Fruit fly (Drosophila melanogaster) whole organism, embryonic: ENCODE data around the gene eIF2alpha.

Experiments
- ATbp ChIP-seq: fragments of 200-800 bp; sonication (Bioruptor generic); optimal IDR thresholded peaks from 2 replicates; lab custom pipeline; 2017; ENCODE audit warnings: missing biosample characterization, mild to moderate bottlenecking, missing genetic modification characterization, missing genetic modification reagents
- B-H2 ChIP-seq: fragments of 200-800 bp; sonication (Bioruptor generic); optimal IDR thresholded peaks from 2 replicates; lab custom pipeline; 2018; ENCODE audit warnings: missing biosample characterization, mild to moderate bottlenecking, missing genetic modification characterization
- C15 ChIP-seq: fragments of 200-800 bp; sonication (Bioruptor generic); IDR thresholded peaks from 3 replicates; pipeline ENCODE4 v1.3.6; 2022; ENCODE audit warnings: missing biosample characterization, missing genetic modification characterization
- CG12219 ChIP-seq: fragments of 200-800 bp; sonication (Bioruptor generic); optimal IDR thresholded peaks from 3 replicates; lab custom pipeline; 2018; ENCODE audit warnings: missing biosample characterization, mild to moderate bottlenecking, missing genetic modification characterization
- CG13287 ChIP-seq: fragments of 200-800 bp; sonication (Bioruptor generic); IDR thresholded peaks from 2 replicates; pipeline ENCODE4 v1.3.6; 2022; ENCODE audit warnings: missing biosample characterization, missing genetic modification characterization; ENCODE audit not compliant: partially characterized antibody
- CG13296 ChIP-seq: fragments of 200-800 bp; sonication (Bioruptor generic); optimal IDR thresholded peaks from 3 replicates; lab custom pipeline; 2018; ENCODE audit warnings: missing biosample characterization, mild to moderate bottlenecking, missing genetic modification characterization
- CG14667 ChIP-seq: fragments of 200-800 bp; sonication (Bioruptor generic); IDR thresholded peaks from 2 replicates; pipeline ENCODE4 v1.3.6; 2022; ENCODE audit warnings: missing biosample characterization, missing genetic modification characterization
- CG1647 ChIP-seq: fragments of 200-800 bp; sonication (Bioruptor generic); optimal IDR thresholded peaks from 3 replicates; lab custom pipeline; 2016; ENCODE audit warnings: missing biosample characterization, missing genetic modification characterization
- CG18262 ChIP-seq: fragments of 200-800 bp; optimal IDR thresholded peaks from 3 replicates; lab custom pipeline; 2019; ENCODE audit warnings: missing biosample characterization, mild to moderate bottlenecking, missing genetic modification characterization, moderate library complexity
- CG18599 ChIP-seq: fragments of 200-800 bp; sonication (Bioruptor generic); optimal IDR thresholded peaks from 3 replicates; lab custom pipeline; 2017; ENCODE audit warnings: missing biosample characterization, missing genetic modification characterization, mild to moderate bottlenecking, moderate library complexity, missing genetic modification reagents
- CG30020 ChIP-seq: fragments of 200-800 bp; optimal IDR thresholded peaks from 2 replicates; lab custom pipeline; 2019; ENCODE audit warnings: missing biosample characterization, mild to moderate bottlenecking, missing genetic modification characterization, moderate library complexity
- CG3995 ChIP-seq: fragments of 200-800 bp; sonication (Bioruptor generic); optimal IDR thresholded peaks from 3 replicates; lab custom pipeline; 2016; ENCODE audit warnings: missing biosample characterization, missing genetic modification characterization
- CG7987 ChIP-seq: fragments of 200-800 bp; sonication (Bioruptor generic); optimal IDR thresholded peaks from 2 replicates; lab custom pipeline; 2018; ENCODE audit warnings: missing biosample characterization, mild to moderate bottlenecking, missing genetic modification characterization, moderate library complexity
- CG9797 ChIP-seq: fragments of 200-800 bp; sonication (Bioruptor generic); optimal IDR thresholded peaks from 3 replicates; lab custom pipeline; 2018; ENCODE audit warnings: missing biosample characterization, mild to moderate bottlenecking, missing genetic modification characterization
- CG9817 ChIP-seq: fragments of 200-800 bp; sonication (Bioruptor generic); optimal IDR thresholded peaks from 2 replicates; lab custom pipeline; 2018; ENCODE audit warnings: missing biosample characterization, mild to moderate bottlenecking, missing genetic modification characterization, moderate library complexity
- D ChIP-seq, 2 experiments: fragments of 200-800 bp in 1 of 2; fragments of >200 bp in 1 of 2; sonication (Bioruptor generic) in 1 of 2; optimal IDR thresholded peaks; 2 replicates in 1 of 2; 3 replicates in 1 of 2; lab custom pipeline; 2017; ENCODE audit warnings: mild to moderate bottlenecking in 1 of 2, missing biosample characterization in 1 of 2, missing genetic modification characterization in 1 of 2, missing genetic modification reagents in 1 of 2
- Doc3 ChIP-seq: fragments of 200-800 bp; sonication (Bioruptor generic); IDR thresholded peaks from 3 replicates; pipeline ENCODE4 v1.3.6; 2022; ENCODE audit warnings: missing biosample characterization, missing genetic modification characterization; ENCODE audit not compliant: partially characterized antibody
- ERR ChIP-seq: fragments of 200-800 bp; sonication (Bioruptor generic); optimal IDR thresholded peaks from 2 replicates; lab custom pipeline; 2016; ENCODE audit warnings: missing biosample characterization, missing genetic modification characterization
- HmgZ ChIP-seq: fragments of 200-800 bp; sonication (Bioruptor generic); optimal IDR thresholded peaks from 2 replicates; lab custom pipeline; 2018; ENCODE audit warnings: missing biosample characterization, mild to moderate bottlenecking, missing genetic modification characterization
- Pdp1 ChIP-seq, 2 experiments: fragments of 200-800 bp; sonication (Bioruptor generic); optimal IDR thresholded peaks; 3 replicates each; lab custom pipeline; 2016; ENCODE audit warnings: missing biosample characterization in 2 of 2, missing genetic modification characterization in 2 of 2, mild to moderate bottlenecking in 1 of 2, moderate library complexity in 1 of 2
- Rfx ChIP-seq: fragments of 200-800 bp; sonication (Bioruptor generic); IDR thresholded peaks from 2 replicates; pipeline ENCODE4 v1.3.6; 2022; ENCODE audit warnings: missing biosample characterization, missing genetic modification characterization
- Six4 ChIP-seq: fragments of 200-800 bp; sonication (Bioruptor generic); optimal IDR thresholded peaks from 2 replicates; lab custom pipeline; 2016; ENCODE audit warnings: missing biosample characterization, missing genetic modification characterization
- TFAM ChIP-seq: fragments of 200-800 bp; sonication (Bioruptor generic); optimal IDR thresholded peaks from 2 replicates; lab custom pipeline; 2017; ENCODE audit warnings: missing biosample characterization, missing genetic modification characterization, inconsistent platforms
- bbx ChIP-seq: fragments of 200-800 bp; sonication (Bioruptor generic); IDR thresholded peaks from 2 replicates; pipeline ENCODE4 v1.3.6; 2022; ENCODE audit warnings: missing biosample characterization, missing genetic modification characterization; ENCODE audit not compliant: partially characterized antibody
- caup ChIP-seq: fragments of 200-800 bp; sonication (Bioruptor generic); optimal IDR thresholded peaks from 3 replicates; lab custom pipeline; 2017; ENCODE audit warnings: missing biosample characterization, mild to moderate bottlenecking, missing genetic modification characterization, moderate library complexity; ENCODE audit not compliant: severe bottlenecking
- ci ChIP-seq: fragments of 200-800 bp; sonication (Bioruptor generic); IDR thresholded peaks from 3 replicates; pipeline ENCODE4 v1.3.6; 2022; ENCODE audit warnings: missing biosample characterization, missing genetic modification characterization
- cwo ChIP-seq: fragments of 200-800 bp; sonication (Bioruptor generic); optimal IDR thresholded peaks from 3 replicates; lab custom pipeline; 2017; ENCODE audit warnings: missing biosample characterization, missing genetic modification characterization, mild to moderate bottlenecking, moderate library complexity, missing genetic modification reagents
- fu2 ChIP-seq: fragments of 200-800 bp; sonication (Bioruptor generic); optimal IDR thresholded peaks from 2 replicates; lab custom pipeline; 2016; ENCODE audit warnings: missing biosample characterization, missing genetic modification characterization
- grn ChIP-seq: fragments of 200-800 bp; sonication (Bioruptor generic); optimal IDR thresholded peaks from 3 replicates; lab custom pipeline; 2017; ENCODE audit warnings: missing biosample characterization, missing genetic modification characterization
- inv ChIP-seq: fragments of 200-800 bp; sonication (Bioruptor generic); IDR thresholded peaks from 2 replicates; pipeline ENCODE4 v1.3.6; 2022; ENCODE audit warnings: missing biosample characterization, missing genetic modification characterization; ENCODE audit not compliant: partially characterized antibody
- jing ChIP-seq: fragments of 200-800 bp; sonication (Bioruptor generic); optimal IDR thresholded peaks from 2 replicates; lab custom pipeline; 2018; ENCODE audit warnings: missing biosample characterization, mild to moderate bottlenecking, missing genetic modification characterization
- lbe ChIP-seq: fragments of 200-800 bp; sonication (Bioruptor generic); optimal IDR thresholded peaks from 2 replicates; lab custom pipeline; 2016; ENCODE audit warnings: missing biosample characterization, mild to moderate bottlenecking, missing genetic modification characterization
- nau ChIP-seq: fragments of 200-800 bp; sonication (Bioruptor generic); optimal IDR thresholded peaks from 3 replicates; lab custom pipeline; 2017; ENCODE audit warnings: missing biosample characterization, mild to moderate bottlenecking, missing genetic modification characterization, missing genetic modification reagents
- nerfin-1 ChIP-seq: fragments of 200-800 bp; sonication (Bioruptor generic); optimal IDR thresholded peaks from 3 replicates; lab custom pipeline; 2019; ENCODE audit warnings: missing biosample characterization, mild to moderate bottlenecking, missing genetic modification characterization, moderate library complexity
- otp ChIP-seq: fragments of 200-800 bp; sonication (Bioruptor generic); IDR thresholded peaks from 3 replicates; pipeline ENCODE4, ENCODE4 v1.3.6; 2022; ENCODE audit warnings: missing biosample characterization, missing genetic modification characterization
- phol ChIP-seq: fragments of 200-800 bp; sonication (Bioruptor generic); optimal IDR thresholded peaks from 3 replicates; lab custom pipeline; 2018; ENCODE audit warnings: missing biosample characterization, mild to moderate bottlenecking, missing genetic modification characterization, moderate library complexity
- row ChIP-seq: fragments of 200-800 bp; sonication (Bioruptor generic); IDR thresholded peaks from 3 replicates; pipeline ENCODE4 v1.3.6; 2022; ENCODE audit warnings: missing biosample characterization, missing genetic modification characterization
- run ChIP-seq: fragments of 200-800 bp; sonication (Bioruptor generic); optimal IDR thresholded peaks from 3 replicates; lab custom pipeline; 2018; ENCODE audit warnings: missing biosample characterization, mild to moderate bottlenecking, missing genetic modification characterization
- schlank ChIP-seq: fragments of 200-800 bp; sonication (Bioruptor generic); optimal IDR thresholded peaks from 2 replicates; lab custom pipeline; 2018; ENCODE audit warnings: missing biosample characterization, mild to moderate bottlenecking, missing genetic modification characterization
- sd ChIP-seq: fragments of 200-800 bp; sonication (Bioruptor generic); optimal IDR thresholded peaks from 3 replicates; lab custom pipeline; 2018; ENCODE audit warnings: missing biosample characterization, mild to moderate bottlenecking, missing genetic modification characterization, moderate library complexity
- sens ChIP-seq: fragments of 200-800 bp; sonication (Bioruptor generic); peaks from one replicate; lab custom pipeline; 2016; ENCODE audit warnings: missing biosample characterization, missing genetic modification characterization
- sens-2 ChIP-seq: fragments of 200-800 bp; sonication (Bioruptor generic); IDR thresholded peaks from 2 replicates; pipeline ENCODE4 v1.3.6; 2022; ENCODE audit warnings: missing biosample characterization, missing genetic modification characterization
- slou ChIP-seq: fragments of 200-800 bp; sonication (Bioruptor generic); optimal IDR thresholded peaks from 3 replicates; lab custom pipeline; 2016; ENCODE audit warnings: missing biosample characterization, missing genetic modification characterization
- sna ChIP-seq: fragments of 200-800 bp; sonication (Bioruptor generic); IDR thresholded peaks from 2 replicates; pipeline ENCODE4 v1.3.6; 2022; ENCODE audit warnings: missing biosample characterization, missing genetic modification characterization; ENCODE audit not compliant: partially characterized antibody
- sr ChIP-seq: fragments of 200-800 bp; sonication (Bioruptor generic); IDR thresholded peaks from 3 replicates; pipeline ENCODE4 v1.3.6; 2022; ENCODE audit warnings: missing biosample characterization, missing genetic modification characterization
- zen2 ChIP-seq: fragments of 200-800 bp; sonication (Bioruptor generic); IDR thresholded peaks from 3 replicates; pipeline ENCODE4 v1.3.6; 2022; ENCODE audit warnings: missing biosample characterization, missing genetic modification characterization; ENCODE audit not compliant: partially characterized antibody

Gene eIF2alpha

dm6 chrX:16448252-16449191, 1.7 kb upstream of the eIF2alpha start, which contains the start of the genes CG34015 and eIF4H1 (continued):
- TF ChIP-seq CG13296 (GFP tag; lab: Kevin White, UChicago) (no peak), CG13287 (GFP tag; lab: Robert Waterston, UW) (peak; percentile 75), ATbp (no peak), bbx (peak; percentile 11; the same call in 1 of the 2 replicates), CG30020 (tag; lab: Kevin White, UChicago) (peak; percentile 34), phol (tag; lab: Kevin White, UChicago) (peak; percentile 68), otp (no peak), CG3995 (GFP tag; lab: Kevin White, UChicago) (peak; percentile 46), sens (GFP tag; lab: Kevin White, UChicago) (peak; percentile 63), CG7987 (GFP tag; lab: Kevin White, UChicago) (peak; percentile 22), ERR (no peak), CG14667 (GFP tag; lab: Robert Waterston, UW) (no peak), cwo (peak; percentile 4), grn (no peak), fu2 (GFP tag; lab: Kevin White, UChicago) (no peak), schlank (tag; lab: Kevin White, UChicago) (no peak), ci (GFP tag; lab: Robert Waterston, UW) (no peak), B-H2 (no peak), nerfin-1 (tag; lab: Kevin White, UChicago) (no peak), caup (GFP tag; lab: Kevin White, UChicago) (no peak), CG18262 (tag; lab: Kevin White, UChicago) (peak; percentile 2), sna (GFP tag; lab: Robert Waterston, UW) (0 out of 2 replicates have a peak, but pooled peaks have one; percentile 12), row (GFP tag; lab: Robert Waterston, UW) (0 out of 3 replicates have a peak, but pooled peaks have one; percentile 11), HmgZ (peak; percentile 32), sr (GFP tag; lab: Robert Waterston, UW) (no peak), zen2 (GFP tag; lab: Robert Waterston, UW) (no peak), CG18599 (GFP tag; lab: Kevin White, UChicago) (no peak), sd (tag; lab: Kevin White, UChicago) (peak; percentile 34), lbe (peak; percentile 29), CG9797 (GFP tag; lab: Kevin White, UChicago) (peak; percentile 85), C15 (no peak), CG12219 (GFP tag; lab: Kevin White, UChicago) (no peak), Six4 (no peak), sens-2 (GFP tag; lab: Robert Waterston, UW) (no peak), nau (GFP tag; lab: Kevin White, UChicago) (peak; percentile 4), Pdp1 (GFP tag; optimal IDR thresholded peaks at IDR 0.05; lab: Kevin White, UChicago) (peak in 1 of 2 experiments; percentile 50), D (optimal IDR thresholded peaks at IDR 0.05; lab: Kevin White, UChicago) (no peak), D (GFP tag; optimal IDR thresholded peaks at IDR 0.05; lab: Kevin White, UChicago) (no peak), CG9817 (tag; lab: Kevin White, UChicago) (no peak), run (tag; lab: Kevin White, UChicago) (no peak), Doc3 (GFP tag; lab: Robert Waterston, UW) (peak; percentile 53; the same call in 1 of the 3 replicates), TFAM (GFP tag; lab: Kevin White, UChicago) (no peak), CG1647 (GFP tag; lab: Kevin White, UChicago) (no peak), slou (GFP tag; lab: Kevin White, UChicago) (no peak), Rfx (GFP tag; lab: Robert Waterston, UW) (no peak), jing (no peak), inv (GFP tag; lab: Robert Waterston, UW) (peak; percentile 50; the same call in 1 of the 2 replicates)
